Worm (Caenorhabditis elegans): Measurements from ENCODE around the gene F08F3.4.

DNA sequence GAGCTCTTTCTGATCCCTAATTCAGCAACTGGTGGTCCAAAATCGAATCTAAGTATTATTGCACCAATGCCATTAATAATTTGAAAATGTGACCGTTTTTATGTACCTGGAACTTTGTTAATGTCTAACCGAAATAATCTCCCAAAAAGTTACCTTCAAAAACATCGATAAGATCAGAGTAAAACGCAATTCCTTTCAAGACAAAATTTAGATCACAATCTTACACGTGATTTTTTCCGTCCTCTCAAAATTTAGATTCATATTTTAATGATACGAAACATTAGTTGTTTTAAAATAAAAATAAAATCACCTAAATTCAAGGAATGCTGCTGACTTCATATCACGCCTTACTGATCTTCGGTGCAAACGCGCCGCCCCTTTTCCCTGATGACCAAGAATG, 15.6 kb downstream of the F08F3.4 start:
- TF ChIP-seq flt-1 (GFP tag; IDR thresholded peaks at IDR 0.05) (no peak), med-1 (GFP tag; optimal IDR thresholded peaks at IDR 0.05; ENCODE audit: insufficient read depth) (no peak), cog-1 (tag; optimal IDR thresholded peaks at IDR 0.05) (no peak), klf-2 (GFP tag; conservative IDR thresholded peaks at IDR 0.05) (no peak), ztf-23 (GFP tag; IDR thresholded peaks at IDR 0.05) (no peak), tab-1 (GFP tag; IDR thresholded peaks at IDR 0.05) (no peak), T22C8.4 (GFP tag; IDR thresholded peaks at IDR 0.05) (no peak), ztf-29 (GFP tag; IDR thresholded peaks at IDR 0.05) (no peak)

All from whole organism, midembryonic.